Worm (Caenorhabditis elegans): Measurements from ENCODE around the gene ctbp-1.

ctbp-1 gene

DNA sequence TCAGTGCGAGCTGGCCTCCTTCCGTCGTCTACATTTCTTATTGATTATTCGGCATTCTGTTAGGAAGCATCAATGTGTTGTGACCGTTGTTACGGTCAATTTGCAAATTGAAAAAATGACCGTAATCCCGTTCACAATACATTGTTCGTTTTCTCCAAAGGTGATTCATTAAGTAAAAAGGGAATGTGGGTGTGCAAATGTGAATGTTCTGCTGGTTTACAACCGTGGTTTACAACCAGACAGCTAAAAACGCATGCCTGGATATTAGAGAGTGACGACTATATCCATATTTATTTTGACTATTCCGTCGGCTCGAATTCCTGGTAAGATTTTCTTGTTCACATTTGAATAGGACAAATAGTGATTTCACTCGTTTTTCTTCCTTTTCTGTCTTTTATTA lies 56.6 kb downstream of the ctbp-1 start, which contains the start of gene capa-1:
Gene capa-1, plus strand, starts transcription at position 301 of the 400 bp plus-strand sequence.
- TF ChIP-seq unc-62 (GFP tag; optimal IDR thresholded peaks at IDR 0.05): no peak
- no peak for TF ChIP-seq lin-13 (GFP tag; optimal IDR thresholded peaks at IDR 0.05)
- TF ChIP-seq lsy-2 (tag; optimal IDR thresholded peaks at IDR 0.05): no peak
- no peak for TF ChIP-seq nhr-77 (tag; optimal IDR thresholded peaks at IDR 0.05)
- TF ChIP-seq nhr-129 (tag; optimal IDR thresholded peaks at IDR 0.05): no peak
- no peak for TF ChIP-seq nhr-237 (tag; optimal IDR thresholded peaks at IDR 0.05)
- no peak for TF ChIP-seq mab-5 (tag; optimal IDR thresholded peaks at IDR 0.05)
- no peak for TF ChIP-seq blmp-1 (tag; optimal IDR thresholded peaks at IDR 0.05; ENCODE audit: insufficient read depth)
- no peak for TF ChIP-seq ztf-1 (GFP tag; conservative IDR thresholded peaks at IDR 0.05)
- no peak for TF ChIP-seq nhr-23 (tag; optimal IDR thresholded peaks at IDR 0.05)

Data from whole organism, L2 larva.